Fruit fly (Drosophila melanogaster) whole organism, embryonic: ENCODE measurements around the gene Peritrophin-15a.

Experiments
- Antp ChIP-seq: fragments of 200-800 bp; sonication (Bioruptor generic); optimal IDR thresholded peaks from 3 replicates; lab custom pipeline; 2016; ENCODE audit warnings: missing biosample characterization, missing genetic modification characterization
- CG10321 ChIP-seq: fragments of 200-800 bp; sonication (Bioruptor generic); IDR thresholded peaks from 2 replicates; pipeline ENCODE4 v1.3.6; 2022; ENCODE audit warnings: missing biosample characterization, missing genetic modification characterization
- CG1603 ChIP-seq: fragments of 200-800 bp; sonication (Bioruptor generic); optimal IDR thresholded peaks from 2 replicates; lab custom pipeline; 2019; ENCODE audit warnings: missing biosample characterization, mild to moderate bottlenecking, missing genetic modification characterization, moderate library complexity
- CG18476 ChIP-seq: fragments of 200-800 bp; sonication (Bioruptor generic); optimal IDR thresholded peaks from 2 replicates; lab custom pipeline; 2016; ENCODE audit warnings: missing biosample characterization, mild to moderate bottlenecking, missing genetic modification characterization
- CG18599 ChIP-seq: fragments of 200-800 bp; sonication (Bioruptor generic); optimal IDR thresholded peaks from 3 replicates; lab custom pipeline; 2017; ENCODE audit warnings: missing biosample characterization, missing genetic modification characterization, mild to moderate bottlenecking, moderate library complexity, missing genetic modification reagents
- CG2875 ChIP-seq: fragments of 200-800 bp; sonication (Bioruptor generic); optimal IDR thresholded peaks from 2 replicates; lab custom pipeline; 2017; ENCODE audit warnings: missing biosample characterization, mild to moderate bottlenecking, missing genetic modification characterization, missing genetic modification reagents
- CG2889 ChIP-seq: fragments of 200-800 bp; sonication (Bioruptor generic); IDR thresholded peaks from 3 replicates; pipeline ENCODE4 v1.3.6; 2022; ENCODE audit warnings: missing biosample characterization, missing genetic modification characterization
- CG32532 ChIP-seq: fragments of 200-800 bp; sonication (Bioruptor generic); IDR thresholded peaks from 2 replicates; pipeline ENCODE4 v1.3.6; 2022; ENCODE audit warnings: missing biosample characterization, missing genetic modification characterization
- CG3281 ChIP-seq: fragments of 200-800 bp; sonication (Bioruptor generic); optimal IDR thresholded peaks from 3 replicates; lab custom pipeline; 2017; ENCODE audit warnings: missing biosample characterization, mild to moderate bottlenecking, missing genetic modification characterization
- CG4282 ChIP-seq: fragments of 200-800 bp; sonication (Bioruptor generic); optimal IDR thresholded peaks from 2 replicates; lab custom pipeline; 2016; ENCODE audit warnings: missing biosample characterization, missing genetic modification characterization
- CG5180 ChIP-seq: fragments of 200-800 bp; sonication (Bioruptor generic); optimal IDR thresholded peaks from 3 replicates; lab custom pipeline; 2017; ENCODE audit warnings: missing biosample characterization, missing genetic modification characterization, mild to moderate bottlenecking, moderate library complexity, missing genetic modification reagents
- CG6683 ChIP-seq: fragments of 200-800 bp; sonication (Bioruptor generic); optimal IDR thresholded peaks from 2 replicates; lab custom pipeline; 2017; ENCODE audit warnings: missing biosample characterization, mild to moderate bottlenecking, missing genetic modification characterization, missing genetic modification reagents
- CG6765 ChIP-seq: fragments of 200-800 bp; sonication (Bioruptor generic); optimal IDR thresholded peaks from 3 replicates; lab custom pipeline; 2017; ENCODE audit warnings: missing biosample characterization, mild to moderate bottlenecking, missing genetic modification characterization
- CG7839 ChIP-seq: fragments of 200-800 bp; sonication (Bioruptor generic); optimal IDR thresholded peaks from 3 replicates; lab custom pipeline; 2018; ENCODE audit warnings: missing biosample characterization, mild to moderate bottlenecking, missing genetic modification characterization, moderate library complexity
- CG8765 ChIP-seq: fragments of 200-800 bp; sonication (Bioruptor generic); IDR thresholded peaks from 2 replicates; pipeline ENCODE4 v1.3.6; 2022; ENCODE audit warnings: missing biosample characterization, missing genetic modification characterization
- CG9609 ChIP-seq: fragments of 200-800 bp; sonication (Bioruptor generic); optimal IDR thresholded peaks from 3 replicates; lab custom pipeline; 2016; ENCODE audit warnings: missing biosample characterization, missing genetic modification characterization
- D ChIP-seq, 2 experiments: fragments of 200-800 bp in 1 of 2; fragments of >200 bp in 1 of 2; sonication (Bioruptor generic) in 1 of 2; optimal IDR thresholded peaks; 2 replicates in 1 of 2; 3 replicates in 1 of 2; lab custom pipeline; 2017; ENCODE audit warnings: mild to moderate bottlenecking in 1 of 2, missing biosample characterization in 1 of 2, missing genetic modification characterization in 1 of 2, missing genetic modification reagents in 1 of 2
- Dfd ChIP-seq, 2 experiments: fragments of >200 bp; optimal IDR thresholded peaks; 2 replicates each; lab custom pipeline; 2017; ENCODE audit warnings: missing biosample characterization in 2 of 2, missing genetic modification characterization in 2 of 2
- Ets97D ChIP-seq: fragments of 200-800 bp; sonication (Bioruptor generic); optimal IDR thresholded peaks from 3 replicates; lab custom pipeline; 2016; ENCODE audit warnings: missing biosample characterization, missing genetic modification characterization
- GATAe ChIP-seq: fragments of 200-800 bp; sonication (Bioruptor generic); conservative IDR thresholded peaks from 2 replicates; pipeline ENCODE4 v1.3.6; 2022; ENCODE audit warnings: missing biosample characterization, missing genetic modification characterization
- HLH3B ChIP-seq: fragments of 200-800 bp; sonication (Bioruptor generic); IDR thresholded peaks from 2 replicates; pipeline ENCODE4 v1.3.6; 2022; ENCODE audit warnings: missing biosample characterization, missing genetic modification characterization
- HLH4C ChIP-seq: fragments of 200-800 bp; sonication (Bioruptor generic); IDR thresholded peaks from 3 replicates; pipeline ENCODE4 v1.3.6; 2022; ENCODE audit warnings: missing biosample characterization, missing genetic modification characterization; ENCODE audit not compliant: partially characterized antibody
- Hsf ChIP-seq: fragments of 200-800 bp; sonication (Bioruptor generic); optimal IDR thresholded peaks from 3 replicates; lab custom pipeline; 2016; ENCODE audit warnings: missing biosample characterization, missing genetic modification characterization
- Med ChIP-seq: fragments of 200-800 bp; sonication (Bioruptor generic); peaks from one replicate; lab custom pipeline; 2016; ENCODE audit warnings: missing biosample characterization, missing genetic modification characterization, mild to moderate bottlenecking, inconsistent platforms, moderate library complexity
- Meics ChIP-seq: fragments of 200-800 bp; sonication (Bioruptor generic); optimal IDR thresholded peaks from 2 replicates; lab custom pipeline; 2017; ENCODE audit warnings: missing biosample characterization, mild to moderate bottlenecking, missing genetic modification characterization
- Xbp1 ChIP-seq: fragments of 200-800 bp; sonication (Bioruptor generic); optimal IDR thresholded peaks from 3 replicates; lab custom pipeline; 2016; ENCODE audit warnings: missing biosample characterization, mild to moderate bottlenecking, missing genetic modification characterization
- bsh ChIP-seq, 2 experiments: fragments of 200-800 bp; sonication (Bioruptor generic); optimal IDR thresholded peaks; 2 replicates each; lab custom pipeline; 2017 to 2018; ENCODE audit warnings: mild to moderate bottlenecking in 2 of 2, missing biosample characterization in 2 of 2, missing genetic modification characterization in 2 of 2, moderate library complexity in 1 of 2
- danr ChIP-seq: fragments of 200-800 bp; sonication (Bioruptor generic); IDR thresholded peaks from 2 replicates; pipeline ENCODE4 v1.3.6; 2022; ENCODE audit warnings: missing biosample characterization, missing genetic modification characterization
- dpn ChIP-seq, 2 experiments: fragments of 200-800 bp; sonication (Bioruptor generic); optimal IDR thresholded peaks; 3 replicates each; lab custom pipeline; 2016; ENCODE audit warnings: missing biosample characterization in 2 of 2, missing genetic modification characterization in 2 of 2
- ewg ChIP-seq: fragments of 200-800 bp; sonication (Bioruptor generic); optimal IDR thresholded peaks from 3 replicates; lab custom pipeline; 2017; ENCODE audit warnings: mild to moderate bottlenecking, missing biosample characterization, missing genetic modification reagents, missing genetic modification characterization
- gce ChIP-seq: fragments of 200-800 bp; sonication (Bioruptor generic); IDR thresholded peaks from 3 replicates; pipeline ENCODE4 v1.3.6; 2022; ENCODE audit warnings: missing biosample characterization, missing genetic modification characterization
- gcm ChIP-seq: fragments of 200-800 bp; sonication (Bioruptor generic); optimal IDR thresholded peaks from 2 replicates; lab custom pipeline; 2019; ENCODE audit warnings: missing biosample characterization, mild to moderate bottlenecking, missing genetic modification characterization, moderate library complexity
- grau ChIP-seq: fragments of 200-800 bp; optimal IDR thresholded peaks from 3 replicates; lab custom pipeline; 2019; ENCODE audit warnings: missing biosample characterization, mild to moderate bottlenecking, missing genetic modification characterization, moderate library complexity
- lilli ChIP-seq: fragments of 200-800 bp; sonication (Bioruptor generic); optimal IDR thresholded peaks from 3 replicates; lab custom pipeline; 2016; ENCODE audit warnings: missing biosample characterization, missing genetic modification characterization
- maf-S ChIP-seq: fragments of 200-800 bp; sonication (Bioruptor generic); optimal IDR thresholded peaks from 2 replicates; lab custom pipeline; 2016; ENCODE audit warnings: missing biosample characterization, missing genetic modification characterization
- otp ChIP-seq: fragments of 200-800 bp; sonication (Bioruptor generic); IDR thresholded peaks from 3 replicates; pipeline ENCODE4, ENCODE4 v1.3.6; 2022; ENCODE audit warnings: missing biosample characterization, missing genetic modification characterization
- pros ChIP-seq: fragments of 200-800 bp; sonication (Bioruptor generic); optimal IDR thresholded peaks from 3 replicates; lab custom pipeline; 2019; ENCODE audit warnings: missing biosample characterization, mild to moderate bottlenecking, missing genetic modification characterization, moderate library complexity
- pum ChIP-seq: fragments of 200-800 bp; sonication (Bioruptor generic); optimal IDR thresholded peaks from 2 replicates; lab custom pipeline; 2016; ENCODE audit warnings: missing biosample characterization, missing genetic modification characterization
- pzg ChIP-seq: fragments of 200-800 bp; sonication (Bioruptor generic); optimal IDR thresholded peaks from 3 replicates; lab custom pipeline; 2018; ENCODE audit warnings: missing biosample characterization, mild to moderate bottlenecking, missing genetic modification characterization, moderate library complexity
- ranshi ChIP-seq: fragments of 200-800 bp; sonication (Bioruptor generic); IDR thresholded peaks from 2 replicates; pipeline ENCODE4 v1.3.6; 2022; ENCODE audit warnings: missing biosample characterization, missing genetic modification characterization
- ro ChIP-seq: fragments of 200-800 bp; sonication (Bioruptor generic); IDR thresholded peaks from 2 replicates; pipeline ENCODE4 v1.3.6; 2022; ENCODE audit warnings: missing biosample characterization, missing genetic modification characterization
- scrt ChIP-seq: fragments of 200-800 bp; sonication (Bioruptor generic); optimal IDR thresholded peaks from 2 replicates; lab custom pipeline; 2018; ENCODE audit warnings: missing biosample characterization, mild to moderate bottlenecking, missing genetic modification characterization, moderate library complexity
- sim ChIP-seq: fragments of 200-800 bp; sonication (Bioruptor generic); IDR thresholded peaks from 2 replicates; pipeline ENCODE4 v1.3.6; 2022; ENCODE audit warnings: missing biosample characterization, missing genetic modification characterization
- slp2 ChIP-seq: fragments of 200-800 bp; sonication (Bioruptor generic); optimal IDR thresholded peaks from 2 replicates; lab custom pipeline; 2016; ENCODE audit warnings: missing biosample characterization, missing genetic modification characterization
- twi ChIP-seq: fragments of 200-800 bp; optimal IDR thresholded peaks from 2 replicates; lab custom pipeline; 2019; ENCODE audit warnings: missing biosample characterization, mild to moderate bottlenecking, missing genetic modification characterization, moderate library complexity
- yki ChIP-seq: fragments of >200 bp; optimal IDR thresholded peaks from 3 replicates; lab custom pipeline; 2018
- z ChIP-seq: fragments of 200-800 bp; sonication (Bioruptor generic); IDR thresholded peaks from 3 replicates; pipeline ENCODE4 v1.3.6; 2022; ENCODE audit warnings: missing biosample characterization, missing genetic modification characterization
- zen ChIP-seq: fragments of 200-800 bp; sonication (Bioruptor generic); optimal IDR thresholded peaks from 3 replicates; lab custom pipeline; 2018; ENCODE audit warnings: missing biosample characterization, mild to moderate bottlenecking, missing genetic modification characterization, moderate library complexity
- zfh2 ChIP-seq: fragments of 200-800 bp; sonication (Bioruptor generic); optimal IDR thresholded peaks from 2 replicates; lab custom pipeline; 2016; ENCODE audit warnings: missing biosample characterization, missing genetic modification characterization

Peritrophin-15a gene

dm6 chr2L:8416350-8417046, 20.6 kb upstream of the Peritrophin-15a start (continued):
- TF ChIP-seq grau (tag; lab: Kevin White, UChicago) (peak; percentile 94), CG1603 (tag; lab: Kevin White, UChicago) (no peak), twi (tag; lab: Kevin White, UChicago) (peak; percentile 7), CG10321 (GFP tag; lab: Robert Waterston, UW) (peak; percentile 24; the same call in 1 of the 2 replicates), CG2889 (peak; percentile 78), dpn (GFP tag; optimal IDR thresholded peaks at IDR 0.05; lab: Kevin White, UChicago) (peak in 1 of 2 experiments; percentile 1), yki (lab: Kevin White, UChicago) (peak; percentile 1), CG3281 (GFP tag; lab: Kevin White, UChicago) (no peak), sim (GFP tag; lab: Robert Waterston, UW) (0 out of 2 replicates have a peak, but pooled peaks have one; percentile 5), pzg (GFP tag; lab: Kevin White, UChicago) (peak; percentile 11), CG8765 (GFP tag; lab: Robert Waterston, UW) (no peak), pum (GFP tag; lab: Kevin White, UChicago) (peak; percentile 8), Ets97D (GFP tag; lab: Kevin White, UChicago) (peak; percentile 4), otp (GFP tag; lab: Robert Waterston, UW) (peak; percentile 36; the same call in 1 of the 3 replicates), Meics (GFP tag; lab: Kevin White, UChicago) (peak; percentile 36), lilli (GFP tag; lab: Kevin White, UChicago) (peak; percentile 23), Antp (GFP tag; lab: Kevin White, UChicago) (peak; percentile 9), Xbp1 (peak; percentile 3), CG2875 (GFP tag; lab: Kevin White, UChicago) (no peak), scrt (GFP tag; lab: Kevin White, UChicago) (no peak), danr (GFP tag; lab: Robert Waterston, UW) (no peak), D (optimal IDR thresholded peaks at IDR 0.05; lab: Kevin White, UChicago) (peak; percentile 99), D (GFP tag; optimal IDR thresholded peaks at IDR 0.05; lab: Kevin White, UChicago) (peak; percentile 23), pros (GFP tag; lab: Kevin White, UChicago) (peak; percentile 89), CG9609 (GFP tag; lab: Kevin White, UChicago) (peak; percentile 25), gcm (GFP tag; lab: Kevin White, UChicago) (peak; percentile 21), slp2 (GFP tag; lab: Kevin White, UChicago) (no peak), ro (GFP tag; lab: Robert Waterston, UW) (no peak), bsh (GFP tag; optimal IDR thresholded peaks at IDR 0.05; lab: Kevin White, UChicago) (peak in 1 of 2 experiments; percentile 70), CG18476 (GFP tag; lab: Kevin White, UChicago) (no peak), HLH4C (GFP tag; lab: Robert Waterston, UW) (0 out of 3 replicates have a peak, but pooled peaks have one; percentile 34), HLH3B (0 out of 2 replicates have a peak, but pooled peaks have one; percentile 4), Med (GFP tag; lab: Kevin White, UChicago) (peak; percentile 80), CG32532 (GFP tag; lab: Robert Waterston, UW) (0 out of 2 replicates have a peak, but pooled peaks have one; percentile 41), CG5180 (GFP tag; lab: Kevin White, UChicago) (no peak), zen (peak; percentile 39), CG6683 (GFP tag; lab: Kevin White, UChicago) (no peak), zfh2 (GFP tag; lab: Kevin White, UChicago) (peak; percentile 2), CG18599 (GFP tag; lab: Kevin White, UChicago) (peak; percentile 26), Dfd (GFP tag; optimal IDR thresholded peaks at IDR 0.05; lab: Kevin White, UChicago) (no peak), Hsf (GFP tag; lab: Kevin White, UChicago) (peak; percentile 1), GATAe (GFP tag; lab: Robert Waterston, UW) (no peak), CG7839 (tag; lab: Kevin White, UChicago) (no peak), maf-S (no peak), gce (GFP tag; lab: Robert Waterston, UW) (0 out of 3 replicates have a peak, but pooled peaks have one; percentile 39), ranshi (no peak), z (GFP tag; lab: Robert Waterston, UW) (peak; percentile 70; the same call in 2 of the 3 replicates), CG4282 (GFP tag; lab: Kevin White, UChicago) (no peak), ewg (peak; percentile 30), CG6765 (GFP tag; lab: Kevin White, UChicago) (no peak)
